Worm (Caenorhabditis elegans) whole organism, mixed stage, embryonic: ENCODE results near the gene T05H4.4.

Source experiments
- bed-3 ChIP-seq: fragments of 200-800 bp; sonication (Bioruptor generic); optimal IDR thresholded peaks from 3 replicates; lab custom pipeline; 2018; ENCODE audit warnings: mild to moderate bottlenecking, missing genetic modification characterization, moderate library complexity, missing compliant biosample characterization
- blmp-1 ChIP-seq: fragments of 150-350 bp; optimal IDR thresholded peaks from 2 replicates; lab custom pipeline; 2014; ENCODE audit warnings: missing biosample characterization, missing genetic modification characterization
- ceh-39 ChIP-seq: fragments of 150-350 bp; optimal IDR thresholded peaks from 2 replicates; lab custom pipeline; 2014; ENCODE audit warnings: missing biosample characterization, missing genetic modification characterization
- ceh-43 ChIP-seq: fragments of 200-800 bp; sonication (Bioruptor generic); optimal IDR thresholded peaks from 2 replicates; lab custom pipeline; 2018; ENCODE audit warnings: mild to moderate bottlenecking, missing genetic modification characterization, moderate library complexity, missing compliant biosample characterization
- ceh-83 ChIP-seq: fragments of 200-800 bp; sonication (Bioruptor generic); optimal IDR thresholded peaks from 2 replicates; lab custom pipeline; 2018; ENCODE audit warnings: mild to moderate bottlenecking, missing genetic modification characterization, missing compliant biosample characterization
- ces-1 ChIP-seq: fragments of 150-350 bp; optimal IDR thresholded peaks from 2 replicates; lab custom pipeline; 2014; ENCODE audit warnings: missing biosample characterization, missing genetic modification reagents, missing genetic modification characterization
- cnd-1 ChIP-seq: fragments of 200-800 bp; sonication (Bioruptor generic); optimal IDR thresholded peaks from 2 replicates; lab custom pipeline; 2018; ENCODE audit warnings: mild to moderate bottlenecking, missing genetic modification characterization, missing compliant biosample characterization
- drap-1 ChIP-seq: fragments of 200-800 bp; sonication (Bioruptor generic); optimal IDR thresholded peaks from 3 replicates; lab custom pipeline; 2018; ENCODE audit warnings: mild to moderate bottlenecking, missing genetic modification characterization, missing compliant biosample characterization
- elt-1 ChIP-seq: sonication (generic microtip); optimal IDR thresholded peaks from 2 replicates; lab custom pipeline; 2017; ENCODE audit warnings: missing genetic modification characterization, mild to moderate bottlenecking, missing compliant biosample characterization, antibody characterized with exemption, moderate library complexity, borderline replicate concordance; ENCODE audit not compliant: insufficient read depth
- elt-3 ChIP-seq: fragments of 150-350 bp; optimal IDR thresholded peaks from 2 replicates; lab custom pipeline; 2014; ENCODE audit warnings: missing biosample characterization, missing genetic modification characterization
- ham-2 ChIP-seq: fragments of 200-800 bp; sonication (Bioruptor generic); optimal IDR thresholded peaks from 2 replicates; lab custom pipeline; 2018; ENCODE audit warnings: mild to moderate bottlenecking, missing genetic modification characterization, missing compliant biosample characterization
- hlh-1 ChIP-seq: fragments of 150-350 bp; optimal IDR thresholded peaks from 2 replicates; lab custom pipeline; 2014; ENCODE audit warnings: missing biosample characterization, missing genetic modification reagents, missing genetic modification characterization
- lin-32 ChIP-seq: fragments of 200-800 bp; sonication (Bioruptor generic); optimal IDR thresholded peaks from 2 replicates; lab custom pipeline; 2018; ENCODE audit warnings: mild to moderate bottlenecking, missing genetic modification characterization, missing compliant biosample characterization
- mab-5 ChIP-seq: fragments of 150-350 bp; optimal IDR thresholded peaks from 2 replicates; lab custom pipeline; 2014; ENCODE audit warnings: missing biosample characterization, missing genetic modification characterization
- mep-1 ChIP-seq: fragments of 150-350 bp; optimal IDR thresholded peaks from 2 replicates; lab custom pipeline; 2017; ENCODE audit warnings: missing biosample characterization, missing genetic modification reagents, missing genetic modification characterization, inconsistent platforms
- mls-2 ChIP-seq: sonication (generic microtip); optimal IDR thresholded peaks from 2 replicates; lab custom pipeline; 2016; ENCODE audit warnings: mild to moderate bottlenecking, missing genetic modification characterization, moderate library complexity, missing compliant biosample characterization
- nhr-2 ChIP-seq: fragments of 150-350 bp; optimal IDR thresholded peaks from 2 replicates; lab custom pipeline; 2014; ENCODE audit warnings: missing biosample characterization, missing genetic modification characterization
- nhr-237 ChIP-seq: fragments of 150-350 bp; optimal IDR thresholded peaks from 2 replicates; lab custom pipeline; 2014; ENCODE audit warnings: missing biosample characterization, missing genetic modification characterization
- nhr-28 ChIP-seq: fragments of 150-350 bp; optimal IDR thresholded peaks from 2 replicates; lab custom pipeline; 2014; ENCODE audit warnings: missing biosample characterization, missing genetic modification characterization
- nhr-76 ChIP-seq: sonication (generic microtip); optimal IDR thresholded peaks from 2 replicates; lab custom pipeline; 2017; ENCODE audit warnings: missing biosample characterization, missing genetic modification characterization
- pha-4 ChIP-seq: fragments of 150-350 bp; optimal IDR thresholded peaks from 2 replicates; lab custom pipeline; 2018; ENCODE audit warnings: missing biosample characterization, missing genetic modification reagents, missing genetic modification characterization
- sem-2 ChIP-seq: fragments of 200-800 bp; sonication (Bioruptor generic); optimal IDR thresholded peaks from 2 replicates; lab custom pipeline; 2018; ENCODE audit warnings: mild to moderate bottlenecking, missing genetic modification characterization, missing compliant biosample characterization
- snpc-4 ChIP-seq: fragments of 150-350 bp; optimal IDR thresholded peaks from 2 replicates; lab custom pipeline; 2014; ENCODE audit warnings: missing biosample characterization, missing genetic modification characterization
- sptf-1 ChIP-seq: sonication (generic microtip); optimal IDR thresholded peaks from 2 replicates; lab custom pipeline; 2017; ENCODE audit warnings: mild to moderate bottlenecking, missing genetic modification characterization, moderate library complexity, missing compliant biosample characterization
- unc-120 ChIP-seq: sonication (generic microtip); optimal IDR thresholded peaks from 2 replicates; lab custom pipeline; 2017; ENCODE audit warnings: missing genetic modification characterization, missing compliant biosample characterization; ENCODE audit not compliant: poor library complexity, severe bottlenecking
- unc-39 ChIP-seq: fragments of 150-350 bp; optimal IDR thresholded peaks from 2 replicates; lab custom pipeline; 2014; ENCODE audit warnings: missing biosample characterization, missing genetic modification characterization
- unc-62 ChIP-seq: fragments of 150-350 bp; optimal IDR thresholded peaks from 2 replicates; lab custom pipeline; 2014; ENCODE audit warnings: missing biosample characterization, missing genetic modification reagents, missing genetic modification characterization
- ztf-11 ChIP-seq: fragments of 150-350 bp; optimal IDR thresholded peaks from 2 replicates; lab custom pipeline; 2014; ENCODE audit warnings: missing biosample characterization, missing genetic modification characterization

Gene T05H4.4

ce11 chrV:6438601-6439000, at the start of gene T05H4.4:
TSS of gene T05H4.4 (plus strand) at chrV:6438901.
- TF ChIP-seq nhr-2 (tag; lab: Kevin White, UChicago) (no peak), sptf-1 (tag; lab: Kevin White, UChicago) (no peak), unc-62 (GFP tag; lab: Kevin White, UChicago) (no peak), ceh-39 (tag; lab: Kevin White, UChicago) (no peak), elt-3 (tag; lab: Kevin White, UChicago) (no peak), snpc-4 (tag; lab: Kevin White, UChicago) (no peak), blmp-1 (tag; lab: Kevin White, UChicago) (no peak), mab-5 (no peak), nhr-28 (tag; lab: Kevin White, UChicago) (no peak), nhr-76 (tag; lab: Kevin White, UChicago) (no peak), mls-2 (tag; lab: Kevin White, UChicago) (no peak), hlh-1 (tag; lab: Kevin White, UChicago) (no peak), cnd-1 (tag; lab: Kevin White, UChicago) (no peak), lin-32 (GFP tag; lab: Kevin White, UChicago) (no peak), unc-120 (tag; lab: Kevin White, UChicago) (no peak), drap-1 (GFP tag; lab: Kevin White, UChicago) (no peak)

ce11 chrV:6389634-6390033, 49.1 kb upstream of the T05H4.4 start, which contains the start of gene F57F4.2:
TSS of gene F57F4.2 (minus strand) at chrV:6389734.
- TF ChIP-seq elt-1 (tag; lab: Kevin White, UChicago) (no peak), ztf-11 (tag; lab: Kevin White, UChicago) (no peak), ceh-39 (tag; lab: Kevin White, UChicago) (no peak), unc-62 (GFP tag; lab: Kevin White, UChicago) (no peak), drap-1 (GFP tag; lab: Kevin White, UChicago) (no peak), unc-120 (tag; lab: Kevin White, UChicago) (no peak), unc-39 (tag; lab: Kevin White, UChicago) (no peak), bed-3 (GFP tag; lab: Kevin White, UChicago) (no peak), nhr-2 (tag; lab: Kevin White, UChicago) (no peak)

ce11 chrV:6390163-6390562, 48.5 kb upstream of the T05H4.4 start, which contains the start of gene F57F4.1:
TSS of gene F57F4.1 (plus strand) at chrV:6390463.
- TF ChIP-seq sem-2 (GFP tag; lab: Kevin White, UChicago) (no peak), mep-1 (no peak), nhr-76 (tag; lab: Kevin White, UChicago) (no peak), drap-1 (GFP tag; lab: Kevin White, UChicago) (no peak), cnd-1 (tag; lab: Kevin White, UChicago) (no peak), lin-32 (GFP tag; lab: Kevin White, UChicago) (no peak), unc-39 (tag; lab: Kevin White, UChicago) (no peak), nhr-28 (tag; lab: Kevin White, UChicago) (no peak), elt-1 (tag; lab: Kevin White, UChicago) (no peak), bed-3 (GFP tag; lab: Kevin White, UChicago) (no peak), ham-2 (GFP tag; lab: Kevin White, UChicago) (no peak), mls-2 (tag; lab: Kevin White, UChicago) (no peak), unc-62 (GFP tag; lab: Kevin White, UChicago) (no peak)

ce11 chrV:6398922-6399321, 39.8 kb upstream of the T05H4.4 start:
- TF ChIP-seq mls-2 (tag; lab: Kevin White, UChicago) (no peak), ceh-83 (GFP tag; lab: Kevin White, UChicago) (no peak), ztf-11 (tag; lab: Kevin White, UChicago) (no peak), sptf-1 (tag; lab: Kevin White, UChicago) (no peak), drap-1 (GFP tag; lab: Kevin White, UChicago) (no peak), ces-1 (GFP tag; lab: Kevin White, UChicago) (no peak), sem-2 (GFP tag; lab: Kevin White, UChicago) (no peak), blmp-1 (tag; lab: Kevin White, UChicago) (no peak), mab-5 (no peak), lin-32 (GFP tag; lab: Kevin White, UChicago) (no peak), pha-4 (tag; lab: Kevin White, UChicago) (no peak), snpc-4 (tag; lab: Kevin White, UChicago) (no peak), elt-1 (tag; lab: Kevin White, UChicago) (no peak), nhr-237 (tag; lab: Kevin White, UChicago) (no peak), cnd-1 (tag; lab: Kevin White, UChicago) (no peak), ceh-43 (GFP tag; lab: Kevin White, UChicago) (no peak), nhr-28 (tag; lab: Kevin White, UChicago) (no peak)
